Worm (Caenorhabditis elegans): Measurements from ENCODE around the gene C45H4.21.

The C45H4.21 gene

DNA sequence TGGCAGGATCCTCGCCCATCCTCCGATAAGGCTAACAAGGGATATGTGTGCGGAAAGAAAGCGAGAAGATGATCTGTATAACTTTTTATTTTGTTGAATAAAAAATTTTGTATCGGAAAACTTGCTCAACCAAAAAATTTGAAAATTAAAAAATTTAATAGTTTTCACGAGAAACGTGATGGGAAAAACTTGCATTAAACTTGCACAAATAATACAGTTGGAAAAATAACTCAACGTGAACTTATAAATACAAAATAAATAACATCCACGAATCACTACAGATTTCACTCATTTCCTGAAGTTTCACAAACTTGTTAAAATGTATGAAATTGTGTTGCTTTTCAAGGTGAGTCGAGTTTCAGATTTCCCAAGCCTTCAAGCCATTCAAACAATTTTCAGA lies 50.3 kb downstream of the C45H4.21 start, which contains the start of gene F36F12.7:
F36F12.7 (plus strand) TSS at position 301 of the 400 bp plus-strand sequence.
- TF ChIP-seq egl-5 (tag; optimal IDR thresholded peaks at IDR 0.05) (no peak), nhr-237 (tag; optimal IDR thresholded peaks at IDR 0.05) (no peak), nhr-43 (tag; optimal IDR thresholded peaks at IDR 0.05; ENCODE audit: poor library complexity, severe bottlenecking) (no peak), lin-39 (tag; optimal IDR thresholded peaks at IDR 0.05) (no peak), nhr-12 (tag; optimal IDR thresholded peaks at IDR 0.05) (no peak), elt-3 (tag; optimal IDR thresholded peaks at IDR 0.05) (no peak), hmg-11 (tag; optimal IDR thresholded peaks at IDR 0.05) (no peak), unc-39 (tag; optimal IDR thresholded peaks at IDR 0.05) (no peak), fkh-2 (tag; optimal IDR thresholded peaks at IDR 0.05) (no peak), ceh-82 (tag; optimal IDR thresholded peaks at IDR 0.05) (no peak), aly-2 (tag; optimal IDR thresholded peaks at IDR 0.05) (no peak), jun-1 (tag; optimal IDR thresholded peaks at IDR 0.05) (no peak), ceh-9 (tag; optimal IDR thresholded peaks at IDR 0.05) (no peak), fos-1 (tag; optimal IDR thresholded peaks at IDR 0.05) (no peak), ztf-4 (tag; optimal IDR thresholded peaks at IDR 0.05) (no peak)

Measured in whole organism, L3 larva.